Fruit fly (Drosophila melanogaster): ENCODE data around the gene CG6763.
A peak's percentile ranks its signal among the peaks of the same experiment; 100 is the strongest.

CG6763 gene

dm6 chr3R:23326292-23326691 is 42.5 kb downstream of the CG6763 start (continued):
- TF ChIP-seq Oaz (GFP tag; IDR thresholded peaks at IDR 0.05) (peak; percentile 60), nerfin-2 (GFP tag; IDR thresholded peaks at IDR 0.05; ENCODE audit: partially characterized antibody) (no peak), Bdp1 (GFP tag; optimal IDR thresholded peaks at IDR 0.05) (peak; percentile 74), CG11085 (GFP tag; IDR thresholded peaks at IDR 0.05) (0 out of 2 replicates have a peak, but pooled peaks have one; percentile 36), tll (GFP tag; optimal IDR thresholded peaks at IDR 0.05) (no peak), prd (optimal IDR thresholded peaks at IDR 0.05) (no peak), prd (GFP tag; IDR thresholded peaks at IDR 0.05) (peak; percentile 87), fd64A (GFP tag; optimal IDR thresholded peaks at IDR 0.05) (peak; percentile 82), HLHmδ (GFP tag; optimal IDR thresholded peaks at IDR 0.05) (no peak), CG11504 (tag; optimal IDR thresholded peaks at IDR 0.05) (peak; percentile 86), nmo (GFP tag; optimal IDR thresholded peaks at IDR 0.05) (peak; percentile 87), CG1647 (GFP tag; optimal IDR thresholded peaks at IDR 0.05) (peak; percentile 84), CG31365 (tag; optimal IDR thresholded peaks at IDR 0.05) (peak; percentile 47), CG2678 (tag; optimal IDR thresholded peaks at IDR 0.05) (peak; percentile 86), CG8290 (GFP tag; optimal IDR thresholded peaks at IDR 0.05) (peak; percentile 78), CG8290 (tag; optimal IDR thresholded peaks at IDR 0.05) (peak; percentile 13 to 96), Six4 (GFP tag; optimal IDR thresholded peaks at IDR 0.05) (peak; percentile 81), Bteb2 (GFP tag; optimal IDR thresholded peaks at IDR 0.05) (peak; percentile 70), Hand (GFP tag; optimal IDR thresholded peaks at IDR 0.05) (peak; percentile 41), CG2199 (GFP tag; IDR thresholded peaks at IDR 0.05) (peak; percentile 35; the same call in 1 of the 3 replicates), Abd-B (GFP tag; optimal IDR thresholded peaks at IDR 0.05) (peak; percentile 72), CG7963 (GFP tag; IDR thresholded peaks at IDR 0.05; ENCODE audit: partially characterized antibody) (no peak), CG14667 (GFP tag; IDR thresholded peaks at IDR 0.05) (peak; percentile 71; the same call in 1 of the 2 replicates), slbo (GFP tag; IDR thresholded peaks at IDR 0.05) (peak; percentile 83), disco-r (GFP tag; optimal IDR thresholded peaks at IDR 0.05) (peak; percentile 78), ftz-f1 (GFP tag; optimal IDR thresholded peaks at IDR 0.05) (no peak), Sry-β (GFP tag; optimal IDR thresholded peaks at IDR 0.05) (peak; percentile 35), HmgZ (tag; optimal IDR thresholded peaks at IDR 0.05) (peak; percentile 77), CG6254 (GFP tag; optimal IDR thresholded peaks at IDR 0.05) (peak; percentile 84), CG15269 (tag; optimal IDR thresholded peaks at IDR 0.05) (peak; percentile 82), mld (GFP tag; IDR thresholded peaks at IDR 0.05; ENCODE audit: partially characterized antibody) (no peak), CHES-1-like (GFP tag; optimal IDR thresholded peaks at IDR 0.05) (peak; percentile 74), zf30C (GFP tag; optimal IDR thresholded peaks at IDR 0.05) (peak; percentile 81), CG1233 (GFP tag; optimal IDR thresholded peaks at IDR 0.05) (peak; percentile 79), exex (tag; optimal IDR thresholded peaks at IDR 0.05) (no peak), Dp (GFP tag; optimal IDR thresholded peaks at IDR 0.05) (no peak), Max (GFP tag; optimal IDR thresholded peaks at IDR 0.05) (peak; percentile 82), NfI (GFP tag; optimal IDR thresholded peaks at IDR 0.05) (peak; percentile 86), amos (GFP tag; IDR thresholded peaks at IDR 0.05; ENCODE audit: partially characterized antibody) (no peak), btn (GFP tag; optimal IDR thresholded peaks at IDR 0.05) (peak; percentile 75), inv (GFP tag; IDR thresholded peaks at IDR 0.05; ENCODE audit: partially characterized antibody) (no peak), tap (tag; optimal IDR thresholded peaks at IDR 0.05) (peak; percentile 82), ro (GFP tag; IDR thresholded peaks at IDR 0.05) (no peak), CG6654 (GFP tag; optimal IDR thresholded peaks at IDR 0.05) (peak; percentile 62), CG6689 (GFP tag; IDR thresholded peaks at IDR 0.05) (peak; percentile 80), lov (optimal IDR thresholded peaks at IDR 0.05) (no peak), lov (GFP tag; IDR thresholded peaks at IDR 0.05) (peak; percentile 85), otp (GFP tag; IDR thresholded peaks at IDR 0.05) (peak; percentile 83), NFAT (GFP tag; IDR thresholded peaks at IDR 0.05) (peak; percentile 50), hb (GFP tag; IDR thresholded peaks at IDR 0.05; ENCODE audit: partially characterized antibody) (no peak), CG12155 (GFP tag; optimal IDR thresholded peaks at IDR 0.05) (peak; percentile 81)

Measured in whole organism, embryonic.